Fruit fly (Drosophila melanogaster) whole organism, embryonic: ENCODE measurements around the gene Cpr64Ad.

Experiments used
- Atf-2 ChIP-seq: fragments of 200-800 bp; sonication (Bioruptor generic); optimal IDR thresholded peaks from 2 replicates; lab custom pipeline; 2016; ENCODE audit warnings: missing biosample characterization, missing genetic modification characterization
- CG10543 ChIP-seq: fragments of 200-800 bp; sonication (Bioruptor generic); optimal IDR thresholded peaks from 3 replicates; lab custom pipeline; 2017; ENCODE audit warnings: missing biosample characterization, mild to moderate bottlenecking, missing genetic modification characterization, moderate library complexity
- CG12769 ChIP-seq: fragments of 200-800 bp; sonication (Bioruptor generic); optimal IDR thresholded peaks from 2 replicates; lab custom pipeline; 2019; ENCODE audit warnings: missing biosample characterization, mild to moderate bottlenecking, missing genetic modification characterization, moderate library complexity
- CG13287 ChIP-seq: fragments of 200-800 bp; sonication (Bioruptor generic); IDR thresholded peaks from 2 replicates; pipeline ENCODE4 v1.3.6; 2022; ENCODE audit warnings: missing biosample characterization, missing genetic modification characterization; ENCODE audit not compliant: partially characterized antibody
- CG13624 ChIP-seq: fragments of 200-800 bp; sonication (Bioruptor generic); optimal IDR thresholded peaks from 2 replicates; lab custom pipeline; 2016; ENCODE audit warnings: missing biosample characterization, missing genetic modification characterization
- CG1792 ChIP-seq: fragments of 200-800 bp; sonication (Bioruptor generic); optimal IDR thresholded peaks from 2 replicates; lab custom pipeline; 2016; ENCODE audit warnings: missing biosample characterization, missing genetic modification characterization
- CG2120 ChIP-seq: fragments of 200-800 bp; sonication (Bioruptor generic); optimal IDR thresholded peaks from 3 replicates; lab custom pipeline; 2016; ENCODE audit warnings: missing biosample characterization, missing genetic modification characterization
- CG2202 ChIP-seq: fragments of 200-800 bp; sonication (Bioruptor generic); optimal IDR thresholded peaks from 2 replicates; lab custom pipeline; 2018; ENCODE audit warnings: missing biosample characterization, mild to moderate bottlenecking, missing genetic modification characterization
- CG34376 ChIP-seq: fragments of 200-800 bp; sonication (Bioruptor generic); optimal IDR thresholded peaks from 2 replicates; lab custom pipeline; 2018; ENCODE audit warnings: missing biosample characterization, mild to moderate bottlenecking, missing genetic modification characterization
- CG3726 ChIP-seq: fragments of 200-800 bp; sonication (Bioruptor generic); IDR thresholded peaks from 3 replicates; pipeline ENCODE4, ENCODE4 v1.3.6; 2022; ENCODE audit warnings: missing biosample characterization, missing genetic modification characterization
- CG43689 ChIP-seq: fragments of 200-800 bp; sonication (Bioruptor generic); IDR thresholded peaks from 2 replicates; pipeline ENCODE4 v1.3.6; 2022; ENCODE audit warnings: missing biosample characterization, missing genetic modification characterization
- CG8290 ChIP-seq, 3 experiments: fragments of 200-800 bp; sonication (Bioruptor generic); optimal IDR thresholded peaks; 2 replicates each; lab custom pipeline; 2016 to 2019; ENCODE audit warnings: missing biosample characterization in 3 of 3, missing genetic modification characterization in 3 of 3, mild to moderate bottlenecking in 2 of 3, moderate library complexity in 1 of 3
- D19B ChIP-seq: fragments of 200-800 bp; sonication (Bioruptor generic); optimal IDR thresholded peaks from 2 replicates; lab custom pipeline; 2017; ENCODE audit warnings: missing biosample characterization, mild to moderate bottlenecking, missing genetic modification characterization
- Deaf1 ChIP-seq: fragments of 200-800 bp; optimal IDR thresholded peaks from 3 replicates; lab custom pipeline; 2019; ENCODE audit warnings: missing biosample characterization, mild to moderate bottlenecking, missing genetic modification characterization, moderate library complexity
- GATAe ChIP-seq: fragments of 200-800 bp; sonication (Bioruptor generic); conservative IDR thresholded peaks from 2 replicates; pipeline ENCODE4 v1.3.6; 2022; ENCODE audit warnings: missing biosample characterization, missing genetic modification characterization
- HLH54F ChIP-seq: fragments of 200-800 bp; sonication (Bioruptor generic); optimal IDR thresholded peaks from 3 replicates; lab custom pipeline; 2016; ENCODE audit warnings: missing biosample characterization, missing genetic modification characterization
- Hr78 ChIP-seq, 2 experiments: fragments of 200-800 bp in 1 of 2; fragments of >200 bp in 1 of 2; sonication (Bioruptor generic) in 1 of 2; optimal IDR thresholded peaks; 2 replicates each; lab custom pipeline; 2017 to 2019; ENCODE audit warnings: missing biosample characterization in 2 of 2, missing genetic modification characterization in 2 of 2, mild to moderate bottlenecking in 1 of 2, moderate library complexity in 1 of 2
- Med ChIP-seq: fragments of 200-800 bp; sonication (Bioruptor generic); peaks from one replicate; lab custom pipeline; 2016; ENCODE audit warnings: missing biosample characterization, missing genetic modification characterization, mild to moderate bottlenecking, inconsistent platforms, moderate library complexity
- Pdp1 ChIP-seq, 2 experiments: fragments of 200-800 bp; sonication (Bioruptor generic); optimal IDR thresholded peaks; 3 replicates each; lab custom pipeline; 2016; ENCODE audit warnings: missing biosample characterization in 2 of 2, missing genetic modification characterization in 2 of 2, mild to moderate bottlenecking in 1 of 2, moderate library complexity in 1 of 2
- YL-1 ChIP-seq: fragments of 200-800 bp; sonication (Bioruptor generic); optimal IDR thresholded peaks from 3 replicates; lab custom pipeline; 2017; ENCODE audit warnings: missing biosample characterization, mild to moderate bottlenecking, missing genetic modification characterization
- aop ChIP-seq: fragments of 200-800 bp; sonication (Bioruptor generic); IDR thresholded peaks from 2 replicates; pipeline ENCODE4 v1.3.6; 2022; ENCODE audit warnings: missing biosample characterization, missing genetic modification characterization
- chif ChIP-seq, 2 experiments: fragments of 200-800 bp; sonication (Bioruptor generic); optimal IDR thresholded peaks; 3 replicates each; lab custom pipeline; 2016; ENCODE audit warnings: missing biosample characterization in 2 of 2, missing genetic modification characterization in 2 of 2
- chinmo ChIP-seq: fragments of 200-800 bp; sonication (Bioruptor generic); IDR thresholded peaks from 4 replicates; pipeline ENCODE4 v1.3.6; 2022; ENCODE audit warnings: missing biosample characterization, missing genetic modification characterization; ENCODE audit not compliant: partially characterized antibody
- crol ChIP-seq: fragments of 200-800 bp; sonication (Bioruptor generic); IDR thresholded peaks from 2 replicates; pipeline ENCODE4 v1.3.6; 2022; ENCODE audit warnings: missing biosample characterization, missing genetic modification characterization
- cwo ChIP-seq: fragments of 200-800 bp; sonication (Bioruptor generic); optimal IDR thresholded peaks from 3 replicates; lab custom pipeline; 2017; ENCODE audit warnings: missing biosample characterization, missing genetic modification characterization, mild to moderate bottlenecking, moderate library complexity, missing genetic modification reagents
- dan ChIP-seq: fragments of 200-800 bp; sonication (Bioruptor generic); IDR thresholded peaks from 2 replicates; pipeline ENCODE4 v1.3.6; 2022; ENCODE audit warnings: missing biosample characterization, missing genetic modification characterization
- exex ChIP-seq: fragments of 200-800 bp; sonication (Bioruptor generic); optimal IDR thresholded peaks from 4 replicates; lab custom pipeline; 2018; ENCODE audit warnings: missing biosample characterization, mild to moderate bottlenecking, missing genetic modification characterization, moderate library complexity
- gce ChIP-seq: fragments of 200-800 bp; sonication (Bioruptor generic); IDR thresholded peaks from 3 replicates; pipeline ENCODE4 v1.3.6; 2022; ENCODE audit warnings: missing biosample characterization, missing genetic modification characterization
- grn ChIP-seq: fragments of 200-800 bp; sonication (Bioruptor generic); optimal IDR thresholded peaks from 3 replicates; lab custom pipeline; 2017; ENCODE audit warnings: missing biosample characterization, missing genetic modification characterization
- kni ChIP-seq: fragments of 200-800 bp; sonication (Bioruptor generic); optimal IDR thresholded peaks from 3 replicates; lab custom pipeline; 2017; ENCODE audit warnings: mild to moderate bottlenecking, missing biosample characterization, missing genetic modification reagents, missing genetic modification characterization
- mirr ChIP-seq: fragments of 200-800 bp; sonication (Bioruptor generic); optimal IDR thresholded peaks from 3 replicates; lab custom pipeline; 2018; ENCODE audit warnings: missing biosample characterization, mild to moderate bottlenecking, missing genetic modification characterization
- nom ChIP-seq: fragments of 200-800 bp; sonication (Bioruptor generic); optimal IDR thresholded peaks from 2 replicates; lab custom pipeline; 2017; ENCODE audit warnings: missing biosample characterization, missing genetic modification characterization, mild to moderate bottlenecking, moderate library complexity, missing genetic modification reagents
- peb ChIP-seq: fragments of 200-800 bp; sonication (Bioruptor generic); IDR thresholded peaks from 2 replicates; pipeline ENCODE4 v1.3.6; 2022; ENCODE audit warnings: missing biosample characterization, missing genetic modification characterization
- schlank ChIP-seq: fragments of 200-800 bp; sonication (Bioruptor generic); optimal IDR thresholded peaks from 2 replicates; lab custom pipeline; 2018; ENCODE audit warnings: missing biosample characterization, mild to moderate bottlenecking, missing genetic modification characterization
- sd ChIP-seq: fragments of 200-800 bp; sonication (Bioruptor generic); optimal IDR thresholded peaks from 3 replicates; lab custom pipeline; 2018; ENCODE audit warnings: missing biosample characterization, mild to moderate bottlenecking, missing genetic modification characterization, moderate library complexity
- sr ChIP-seq: fragments of 200-800 bp; sonication (Bioruptor generic); IDR thresholded peaks from 3 replicates; pipeline ENCODE4 v1.3.6; 2022; ENCODE audit warnings: missing biosample characterization, missing genetic modification characterization
- sug ChIP-seq: fragments of 200-800 bp; optimal IDR thresholded peaks from 2 replicates; lab custom pipeline; 2019; ENCODE audit warnings: missing biosample characterization, mild to moderate bottlenecking, missing genetic modification characterization, moderate library complexity
- usp ChIP-seq: fragments of >200 bp; optimal IDR thresholded peaks from 2 replicates; lab custom pipeline; 2017; ENCODE audit warnings: missing biosample characterization, missing genetic modification characterization
- vvl ChIP-seq: fragments of 200-800 bp; sonication (Bioruptor generic); IDR thresholded peaks from 2 replicates; pipeline ENCODE4 v1.3.6; 2022; ENCODE audit warnings: missing biosample characterization, missing genetic modification characterization

The Cpr64Ad gene

DNA sequence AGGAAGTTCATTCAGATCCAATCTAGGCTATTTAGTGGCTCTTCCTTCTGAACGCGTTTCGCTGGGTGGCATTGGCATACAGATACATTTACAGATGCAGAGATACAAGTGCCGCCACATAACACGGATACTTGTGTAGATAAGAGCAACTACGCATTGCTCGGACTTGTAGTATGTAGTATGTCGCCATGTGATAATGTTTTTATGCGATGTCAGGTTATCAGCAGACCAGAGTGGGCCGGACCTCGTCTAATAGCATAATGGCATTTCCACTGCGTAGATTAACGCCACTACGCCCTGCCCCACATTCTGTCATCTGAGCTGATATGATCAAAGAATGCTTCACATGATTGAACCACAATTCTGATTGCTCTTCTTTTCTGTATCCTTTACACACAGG is 6.6 kb downstream of the Cpr64Ad start:
- 0 out of 2 replicates have a peak, but pooled peaks have one; percentile 11 for TF ChIP-seq GATAe (GFP tag; lab: Robert Waterston, UW)
- TF ChIP-seq grn (GFP tag; lab: Kevin White, UChicago): peak; percentile 70
- peak; percentile 75 for TF ChIP-seq Med
- peak in 1 of 2 experiments; percentile 60 for TF ChIP-seq Pdp1 (GFP tag; optimal IDR thresholded peaks at IDR 0.05; lab: Kevin White, UChicago)
- peak; percentile 2 for TF ChIP-seq CG34376 (GFP tag; lab: Kevin White, UChicago)
- TF ChIP-seq peb (GFP tag; lab: Robert Waterston, UW): no peak
- no peak for TF ChIP-seq chif (GFP tag; optimal IDR thresholded peaks at IDR 0.05; lab: Kevin White, UChicago)
- peak; percentile 22 for TF ChIP-seq mirr (GFP tag; lab: Kevin White, UChicago)
- no peak for TF ChIP-seq CG3726 (GFP tag; lab: Robert Waterston, UW)
- TF ChIP-seq dan (GFP tag; lab: Robert Waterston, UW): no peak
- TF ChIP-seq CG13624 (GFP tag; lab: Kevin White, UChicago): peak; percentile 78
- peak; percentile 17 for TF ChIP-seq exex (tag; lab: Kevin White, UChicago)
- no peak for TF ChIP-seq usp (GFP tag; lab: Kevin White, UChicago)
- no peak for TF ChIP-seq schlank (tag; lab: Kevin White, UChicago)

DNA sequence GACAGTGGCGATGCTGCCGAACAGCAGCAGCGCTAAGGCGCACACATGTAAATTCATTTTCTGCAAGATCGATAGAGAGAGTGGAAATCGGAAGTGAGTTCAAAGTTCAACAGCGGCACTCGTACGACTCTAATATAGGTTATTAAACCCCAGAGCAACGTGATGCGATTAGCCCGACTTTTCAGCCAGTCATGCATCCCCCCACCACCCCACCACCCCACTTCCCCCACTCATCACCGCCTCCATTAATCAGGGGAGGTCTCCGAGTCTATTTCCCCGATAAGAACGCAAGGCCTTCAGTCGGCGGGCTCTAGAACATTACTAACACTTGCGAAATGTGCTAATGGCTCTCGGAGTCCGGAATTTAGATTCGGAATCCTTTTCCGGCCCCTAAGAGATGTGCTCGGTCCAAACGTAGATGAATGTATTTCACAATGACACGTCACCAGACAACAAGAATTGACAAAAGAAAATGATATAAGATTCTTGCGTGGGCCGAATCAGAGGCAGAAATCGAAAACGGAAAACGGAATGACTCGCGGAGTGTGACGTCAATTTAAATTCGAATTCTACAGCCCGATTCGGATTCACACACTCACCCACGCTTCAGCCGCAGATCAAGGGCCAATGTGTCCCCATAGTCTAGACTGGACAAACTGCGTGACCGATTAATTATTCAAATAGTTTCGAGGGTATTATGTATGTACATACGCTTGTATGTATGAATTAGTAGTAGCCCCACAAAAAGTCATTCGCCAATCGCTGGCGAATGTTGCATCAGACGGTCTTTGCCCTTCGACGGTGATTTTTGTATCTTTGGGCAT is 10.7 kb downstream of the Cpr64Ad start:
- TF ChIP-seq CG34376 (GFP tag; lab: Kevin White, UChicago) (peak; percentile 67), CG2202 (tag; lab: Kevin White, UChicago) (no peak), gce (GFP tag; lab: Robert Waterston, UW) (0 out of 3 replicates have a peak, but pooled peaks have one; percentile 33), CG10543 (GFP tag; lab: Kevin White, UChicago) (peak; percentile 14), HLH54F (GFP tag; lab: Kevin White, UChicago) (no peak), Deaf1 (tag; lab: Kevin White, UChicago) (peak; percentile 20), CG8290 (GFP tag; optimal IDR thresholded peaks at IDR 0.05; lab: Kevin White, UChicago) (no peak), CG8290 (tag; optimal IDR thresholded peaks at IDR 0.05; lab: Kevin White, UChicago) (peak in 1 of 2 experiments; percentile 8), Hr78 (GFP tag; optimal IDR thresholded peaks at IDR 0.05; lab: Kevin White, UChicago) (peak in 1 of 2 experiments; percentile 82), crol (GFP tag; lab: Robert Waterston, UW) (peak; percentile 90), sug (tag; lab: Kevin White, UChicago) (peak; percentile 72), nom (GFP tag; lab: Kevin White, UChicago) (peak; percentile 32), CG43689 (no peak), D19B (GFP tag; lab: Kevin White, UChicago) (peak; percentile 42), Pdp1 (GFP tag; optimal IDR thresholded peaks at IDR 0.05; lab: Kevin White, UChicago) (peak in 1 of 2 experiments; percentile 67), sr (GFP tag; lab: Robert Waterston, UW) (peak; percentile 82; the same call in 2 of the 3 replicates), sd (tag; lab: Kevin White, UChicago) (peak; percentile 75), vvl (GFP tag; lab: Robert Waterston, UW) (0 out of 2 replicates have a peak, but pooled peaks have one; percentile 7), CG2120 (GFP tag; lab: Kevin White, UChicago) (no peak), aop (GFP tag; lab: Robert Waterston, UW) (0 out of 2 replicates have a peak, but pooled peaks have one; percentile 41), Med (peak; percentile 70), CG1792 (GFP tag; lab: Kevin White, UChicago) (no peak), CG13287 (GFP tag; lab: Robert Waterston, UW) (0 out of 2 replicates have a peak, but pooled peaks have one; percentile 5), kni (GFP tag; lab: Kevin White, UChicago) (peak; percentile 7), YL-1 (GFP tag; lab: Kevin White, UChicago) (no peak), Atf-2 (GFP tag; lab: Kevin White, UChicago) (no peak), chinmo (GFP tag; lab: Robert Waterston, UW) (0 out of 4 replicates have a peak, but pooled peaks have one; percentile 42), CG12769 (peak; percentile 31), cwo (GFP tag; lab: Kevin White, UChicago) (peak; percentile 63)
